Worm (Caenorhabditis elegans) whole organism, late embryonic: ENCODE data around the gene popl-5.

ENCODE experiments used
- C08G9.2 ChIP-seq: sonication (generic microtip); optimal IDR thresholded peaks from 2 replicates; lab custom pipeline; 2016; ENCODE audit warnings: mild to moderate bottlenecking, missing genetic modification characterization, moderate library complexity, missing compliant biosample characterization
- C38D4.7 ChIP-seq: fragments of 200-800 bp; sonication (Bioruptor generic); optimal IDR thresholded peaks from 2 replicates; lab custom pipeline; 2018; ENCODE audit warnings: mild to moderate bottlenecking, missing genetic modification characterization, moderate library complexity, missing compliant biosample characterization
- T23F11.4 ChIP-seq: fragments of 200-800 bp; sonication (Bioruptor generic); optimal IDR thresholded peaks from 2 replicates; lab custom pipeline; 2018; ENCODE audit warnings: mild to moderate bottlenecking, missing genetic modification characterization, missing compliant biosample characterization
- ahr-1 ChIP-seq: sonication (generic microtip); optimal IDR thresholded peaks from 2 replicates; lab custom pipeline; 2016; ENCODE audit warnings: missing genetic modification characterization, missing compliant biosample characterization
- ceh-22 ChIP-seq: sonication (generic microtip); optimal IDR thresholded peaks from 2 replicates; lab custom pipeline; 2017; ENCODE audit warnings: missing biosample characterization, missing genetic modification characterization
- ceh-24 ChIP-seq: sonication (generic microtip); optimal IDR thresholded peaks from 2 replicates; lab custom pipeline; 2016; ENCODE audit warnings: mild to moderate bottlenecking, missing genetic modification characterization, missing compliant biosample characterization
- ceh-30 ChIP-seq: fragments of 150-350 bp; optimal IDR thresholded peaks from 2 replicates; lab custom pipeline; 2014; ENCODE audit warnings: missing biosample characterization, missing genetic modification characterization
- ceh-31 ChIP-seq: sonication (generic microtip); optimal IDR thresholded peaks from 2 replicates; lab custom pipeline; 2016; ENCODE audit warnings: missing genetic modification characterization, missing compliant biosample characterization
- ceh-45 ChIP-seq: fragments of 200-800 bp; sonication (Bioruptor generic); IDR thresholded peaks from 2 replicates; pipeline ENCODE4 v1.3.6; 2022; ENCODE audit warnings: missing genetic modification reagents, missing genetic modification characterization, missing compliant biosample characterization
- ceh-48 ChIP-seq: sonication (generic microtip); optimal IDR thresholded peaks from 2 replicates; lab custom pipeline; 2016; ENCODE audit warnings: missing genetic modification characterization, inconsistent platforms, missing compliant biosample characterization
- ceh-6 ChIP-seq: fragments of 200-800 bp; sonication (Bioruptor generic); optimal IDR thresholded peaks from 2 replicates; lab custom pipeline; 2018; ENCODE audit warnings: mild to moderate bottlenecking, missing genetic modification characterization, missing compliant biosample characterization
- elt-2 ChIP-seq: sonication (generic microtip); optimal IDR thresholded peaks from 2 replicates; lab custom pipeline; 2016; ENCODE audit warnings: missing genetic modification reagents, missing genetic modification characterization, missing compliant biosample characterization
- elt-4 ChIP-seq: sonication (generic microtip); optimal IDR thresholded peaks from 2 replicates; lab custom pipeline; 2016; ENCODE audit warnings: missing genetic modification characterization, missing compliant biosample characterization
- ets-4 ChIP-seq: sonication (generic microtip); optimal IDR thresholded peaks from 2 replicates; lab custom pipeline; 2016; ENCODE audit warnings: missing genetic modification characterization, missing compliant biosample characterization
- fax-1 ChIP-seq: sonication (generic microtip); optimal IDR thresholded peaks from 2 replicates; lab custom pipeline; 2016; ENCODE audit warnings: missing genotype, missing genetic modification characterization, missing compliant biosample characterization
- fkh-10 ChIP-seq: fragments of 150-350 bp; optimal IDR thresholded peaks from 2 replicates; lab custom pipeline; 2014; ENCODE audit warnings: missing biosample characterization, missing genetic modification reagents, missing genetic modification characterization
- fkh-6 ChIP-seq: sonication (generic microtip); optimal IDR thresholded peaks from 2 replicates; lab custom pipeline; 2016; ENCODE audit warnings: missing genetic modification characterization, missing compliant biosample characterization
- hlh-15 ChIP-seq: sonication (generic microtip); optimal IDR thresholded peaks from 2 replicates; lab custom pipeline; 2016; ENCODE audit warnings: missing genetic modification characterization, missing compliant biosample characterization
- hlh-30 ChIP-seq: sonication (generic microtip); optimal IDR thresholded peaks from 2 replicates; lab custom pipeline; 2017; ENCODE audit warnings: antibody characterized with exemption, missing genetic modification characterization, missing compliant biosample characterization; ENCODE audit not compliant: insufficient read depth
- hlh-8 ChIP-seq: sonication (generic microtip); optimal IDR thresholded peaks from 2 replicates; lab custom pipeline; 2016; ENCODE audit warnings: missing genotype, missing genetic modification characterization, missing compliant biosample characterization
- lin-11 ChIP-seq: fragments of 200-800 bp; sonication (Bioruptor generic); optimal IDR thresholded peaks from 2 replicates; lab custom pipeline; 2018; ENCODE audit warnings: mild to moderate bottlenecking, missing genetic modification characterization, missing compliant biosample characterization
- madf-2 ChIP-seq: sonication (generic microtip); optimal IDR thresholded peaks from 2 replicates; lab custom pipeline; 2017; ENCODE audit warnings: missing genetic modification characterization, missing compliant biosample characterization
- nfya-1 ChIP-seq: sonication (generic microtip); optimal IDR thresholded peaks from 2 replicates; lab custom pipeline; 2017; ENCODE audit warnings: missing genetic modification characterization, mild to moderate bottlenecking, missing compliant biosample characterization, antibody characterized with exemption, moderate library complexity
- nhr-232 ChIP-seq: sonication (generic microtip); optimal IDR thresholded peaks from 2 replicates; lab custom pipeline; 2016; ENCODE audit warnings: missing genetic modification characterization, missing compliant biosample characterization
- odd-2 ChIP-seq: sonication (generic microtip); optimal IDR thresholded peaks from 2 replicates; lab custom pipeline; 2017; ENCODE audit warnings: antibody characterized with exemption, mild to moderate bottlenecking, missing genetic modification characterization, missing compliant biosample characterization
- pat-9 ChIP-seq: fragments of 200-800 bp; sonication (Bioruptor generic); optimal IDR thresholded peaks from 2 replicates; lab custom pipeline; 2018; ENCODE audit warnings: mild to moderate bottlenecking, missing genetic modification characterization, moderate library complexity, missing compliant biosample characterization
- pax-1 ChIP-seq: fragments of 150-350 bp; optimal IDR thresholded peaks from 2 replicates; lab custom pipeline; 2014; ENCODE audit warnings: missing biosample characterization, missing genetic modification characterization
- pha-2 ChIP-seq: sonication (generic microtip); optimal IDR thresholded peaks from 2 replicates; lab custom pipeline; 2017; ENCODE audit warnings: mild to moderate bottlenecking, missing genetic modification characterization, missing compliant biosample characterization
- pha-4 ChIP-seq: fragments of 150-350 bp; optimal IDR thresholded peaks from 2 replicates; lab custom pipeline; 2018; ENCODE audit warnings: missing biosample characterization, missing genetic modification reagents, missing genetic modification characterization
- pros-1 ChIP-seq: fragments of 150-350 bp; optimal IDR thresholded peaks from 2 replicates; lab custom pipeline; 2014; ENCODE audit warnings: missing biosample characterization, missing genetic modification reagents, missing genetic modification characterization
- sox-4 ChIP-seq: sonication (generic microtip); optimal IDR thresholded peaks from 2 replicates; lab custom pipeline; 2017; ENCODE audit warnings: mild to moderate bottlenecking, missing genetic modification characterization, inconsistent platforms, missing compliant biosample characterization
- tbx-2 ChIP-seq: sonication (generic microtip); optimal IDR thresholded peaks from 2 replicates; lab custom pipeline; 2016; ENCODE audit warnings: missing genetic modification characterization, missing compliant biosample characterization
- tbx-7 ChIP-seq: sonication (generic microtip); optimal IDR thresholded peaks from 2 replicates; lab custom pipeline; 2016; ENCODE audit warnings: missing genotype, missing genetic modification characterization, missing compliant biosample characterization
- ttx-3 ChIP-seq: sonication (generic microtip); optimal IDR thresholded peaks from 2 replicates; lab custom pipeline; 2016; ENCODE audit warnings: missing genetic modification reagents, missing genetic modification characterization, missing compliant biosample characterization
- unc-86 ChIP-seq: sonication (generic microtip); optimal IDR thresholded peaks from 2 replicates; lab custom pipeline; 2016; ENCODE audit warnings: missing genetic modification characterization, missing compliant biosample characterization
- zip-5 ChIP-seq: sonication (generic microtip); optimal IDR thresholded peaks from 2 replicates; lab custom pipeline; 2016; ENCODE audit warnings: missing genetic modification characterization, missing compliant biosample characterization

Gene popl-5

DNA sequence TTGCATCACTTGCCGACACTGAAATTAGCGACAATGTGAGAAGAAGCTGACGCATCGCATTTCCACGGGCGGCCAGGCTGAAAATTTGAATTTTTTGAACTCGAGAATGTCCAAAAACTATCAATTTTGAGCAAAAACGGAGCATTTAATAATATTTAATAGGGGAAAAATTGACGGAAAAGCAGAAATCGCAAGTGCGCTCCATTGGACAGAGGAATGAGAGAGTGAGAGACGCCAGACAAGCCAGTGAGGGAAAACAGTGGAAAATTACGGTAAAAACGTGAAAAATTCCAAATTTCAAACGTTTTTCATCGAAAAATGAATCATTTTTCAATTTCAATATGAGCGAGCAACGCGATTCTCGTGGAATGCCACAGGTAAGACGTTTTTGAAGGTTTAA lies 18.1 kb upstream of the popl-5 start, which contains the start of the genes Y66D12A.21 and spe-6:
Gene Y66D12A.21, minus strand, starts transcription at position 90 of the 400 bp plus-strand sequence.
Gene spe-6, plus strand, starts transcription at position 276 of the 400 bp plus-strand sequence.
- TF ChIP-seq nfya-1 (tag; lab: Kevin White, UChicago) = peak; percentile 33
- no peak for TF ChIP-seq pax-1
- TF ChIP-seq, all 69 proteins: peak for 1

ce11 chrIII:11502753-11503152 lies 15.6 kb upstream of the popl-5 start, which contains the start of gene tin-10:
tin-10 (minus strand) TSS chrIII:11502853.
- no peak for TF ChIP-seq sox-4 (tag; lab: Kevin White, UChicago)
- TF ChIP-seq pros-1 (tag; lab: Kevin White, UChicago) = no peak
- no peak for TF ChIP-seq ceh-6 (GFP tag; lab: Kevin White, UChicago)
- no peak for TF ChIP-seq hlh-30
- no peak for TF ChIP-seq pat-9 (tag; lab: Kevin White, UChicago)
- TF ChIP-seq pha-4 (tag; lab: Kevin White, UChicago) = no peak
- TF ChIP-seq ceh-31 (tag; lab: Kevin White, UChicago) = no peak
- no peak for TF ChIP-seq unc-86 (tag; lab: Kevin White, UChicago)
- no peak for TF ChIP-seq ceh-30
- no peak for TF ChIP-seq ceh-22
- TF ChIP-seq hlh-8 (tag; lab: Kevin White, UChicago) = no peak
- TF ChIP-seq ahr-1 (tag; lab: Kevin White, UChicago) = no peak
- TF ChIP-seq madf-2 (tag; lab: Kevin White, UChicago) = no peak
- no peak for TF ChIP-seq elt-4 (tag; lab: Kevin White, UChicago)
- TF ChIP-seq ceh-24 (tag; lab: Kevin White, UChicago) = no peak
- no peak for TF ChIP-seq fkh-6 (tag; lab: Kevin White, UChicago)
- no peak for TF ChIP-seq zip-5 (tag; lab: Kevin White, UChicago)
- TF ChIP-seq hlh-15 = no peak
- no peak for TF ChIP-seq C38D4.7 (GFP tag; lab: Kevin White, UChicago)
- no peak for TF ChIP-seq fkh-10 (GFP tag; lab: Kevin White, UChicago)

ce11 chrIII:11500647-11501046 lies 13.5 kb upstream of the popl-5 start, which contains the start of gene nars-2:
nars-2 (minus strand) TSS chrIII:11500747.
- no peak for TF ChIP-seq nhr-232 (tag; lab: Kevin White, UChicago)
- TF ChIP-seq ceh-45 (GFP tag; lab: Robert Waterston, UW) = no peak
- no peak for TF ChIP-seq odd-2
- TF ChIP-seq fax-1 (tag; lab: Kevin White, UChicago) = no peak
- TF ChIP-seq ttx-3 (tag; lab: Kevin White, UChicago) = no peak
- TF ChIP-seq C08G9.2 (tag; lab: Kevin White, UChicago) = no peak
- TF ChIP-seq C38D4.7 (GFP tag; lab: Kevin White, UChicago) = no peak

DNA sequence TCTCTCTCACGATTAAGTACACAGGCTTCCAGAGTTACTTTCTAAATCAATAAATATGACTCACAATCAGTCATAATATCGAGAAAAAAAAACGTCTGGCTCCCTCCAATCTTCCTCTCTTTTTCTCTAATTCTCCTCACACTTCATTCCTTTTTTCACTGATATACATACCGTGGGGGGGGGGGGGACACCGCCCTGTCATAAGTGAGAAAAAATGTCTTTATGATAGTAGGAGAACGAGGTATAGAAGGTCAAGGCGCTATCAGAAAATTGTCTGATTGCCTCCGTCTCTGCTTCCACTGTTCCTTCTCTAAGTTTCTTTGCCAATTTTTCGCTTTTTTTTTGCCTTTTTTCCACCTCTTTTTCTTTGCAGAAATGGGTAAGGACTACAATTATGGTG lies 9.4 kb upstream of the popl-5 start, which contains the start of gene Y66D12A.24:
Gene Y66D12A.24, plus strand, starts transcription at position 370 of the 400 bp plus-strand sequence.
- TF ChIP-seq fkh-6 (tag; lab: Kevin White, UChicago) = no peak
- peak; percentile 43 for TF ChIP-seq elt-2
- TF ChIP-seq, all 69 proteins: peak for 1

DNA sequence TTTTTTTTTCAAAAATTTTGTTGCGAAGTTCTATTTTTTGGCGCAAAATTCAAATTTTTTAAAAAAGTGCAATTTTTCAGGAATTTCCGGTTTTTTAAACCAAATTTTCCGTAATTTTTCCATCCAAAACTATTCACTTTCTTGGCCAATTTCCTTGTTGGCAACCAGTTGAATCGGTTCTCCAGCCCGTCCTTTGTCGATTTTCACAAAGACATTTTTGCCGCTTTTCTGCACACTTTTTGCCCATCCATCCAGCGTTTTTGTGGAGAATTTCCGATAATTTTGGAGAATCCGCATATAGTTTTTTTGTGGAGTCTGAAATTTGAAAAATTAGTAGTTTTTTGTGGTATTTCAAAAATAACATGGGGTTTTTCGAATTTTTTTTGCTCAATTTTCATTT lies 5.3 kb upstream of the popl-5 start:
- TF ChIP-seq hlh-8 (tag; lab: Kevin White, UChicago) = no peak
- TF ChIP-seq ceh-6 (GFP tag; lab: Kevin White, UChicago) = no peak
- TF ChIP-seq tbx-7 (tag; lab: Kevin White, UChicago) = no peak
- no peak for TF ChIP-seq hlh-30
- TF ChIP-seq ets-4 (tag; lab: Kevin White, UChicago) = no peak
- TF ChIP-seq tbx-2 (tag; lab: Kevin White, UChicago) = no peak
- TF ChIP-seq lin-11 (tag; lab: Kevin White, UChicago) = no peak
- TF ChIP-seq ceh-48 (tag; lab: Kevin White, UChicago) = no peak
- TF ChIP-seq ceh-24 (tag; lab: Kevin White, UChicago) = no peak
- no peak for TF ChIP-seq T23F11.4 (GFP tag; lab: Kevin White, UChicago)
- no peak for TF ChIP-seq fax-1 (tag; lab: Kevin White, UChicago)
- no peak for TF ChIP-seq pha-2
- TF ChIP-seq ceh-31 (tag; lab: Kevin White, UChicago) = no peak
